Fruit fly (Drosophila melanogaster) whole organism, embryonic: Measurements from ENCODE around the gene Vm26Ab.

Experiments used
- B-H1 ChIP-seq: fragments of 200-800 bp; sonication (Bioruptor generic); IDR thresholded peaks from 3 replicates; pipeline ENCODE4 v1.3.6; 2022; ENCODE audit warnings: missing biosample characterization, missing genetic modification characterization
- Bdp1 ChIP-seq: fragments of 200-800 bp; sonication (Bioruptor generic); optimal IDR thresholded peaks from 3 replicates; lab custom pipeline; 2016; ENCODE audit warnings: missing biosample characterization, missing genetic modification characterization
- C15 ChIP-seq: fragments of 200-800 bp; sonication (Bioruptor generic); IDR thresholded peaks from 3 replicates; pipeline ENCODE4 v1.3.6; 2022; ENCODE audit warnings: missing biosample characterization, missing genetic modification characterization
- CG10321 ChIP-seq: fragments of 200-800 bp; sonication (Bioruptor generic); IDR thresholded peaks from 2 replicates; pipeline ENCODE4 v1.3.6; 2022; ENCODE audit warnings: missing biosample characterization, missing genetic modification characterization
- CG10959 ChIP-seq: fragments of 200-800 bp; sonication (Bioruptor generic); IDR thresholded peaks from 2 replicates; pipeline ENCODE4 v1.3.6; 2022; ENCODE audit warnings: missing biosample characterization, missing genetic modification characterization
- CG11456 ChIP-seq: fragments of 200-800 bp; sonication (Bioruptor generic); IDR thresholded peaks from 3 replicates; pipeline ENCODE4 v1.3.6; 2022; ENCODE audit warnings: missing biosample characterization, missing genetic modification characterization
- CG12071 ChIP-seq: fragments of 200-800 bp; sonication (Bioruptor generic); optimal IDR thresholded peaks from 3 replicates; lab custom pipeline; 2018; ENCODE audit warnings: missing biosample characterization, mild to moderate bottlenecking, missing genetic modification characterization
- CG12942 ChIP-seq: fragments of 200-800 bp; sonication (Bioruptor generic); optimal IDR thresholded peaks from 3 replicates; lab custom pipeline; 2016; ENCODE audit warnings: missing biosample characterization, missing genetic modification characterization
- CG15696 ChIP-seq: fragments of 200-800 bp; sonication (Bioruptor generic); optimal IDR thresholded peaks from 2 replicates; lab custom pipeline; 2019; ENCODE audit warnings: missing biosample characterization, mild to moderate bottlenecking, missing genetic modification characterization, moderate library complexity
- CG17361 ChIP-seq: fragments of 200-800 bp; sonication (Bioruptor generic); IDR thresholded peaks from 3 replicates; pipeline ENCODE4 v1.3.6; 2022; ENCODE audit warnings: missing biosample characterization, missing genetic modification characterization
- CG2875 ChIP-seq: fragments of 200-800 bp; sonication (Bioruptor generic); optimal IDR thresholded peaks from 2 replicates; lab custom pipeline; 2017; ENCODE audit warnings: missing biosample characterization, mild to moderate bottlenecking, missing genetic modification characterization, missing genetic modification reagents
- CG33213 ChIP-seq: fragments of 200-800 bp; sonication (Bioruptor generic); optimal IDR thresholded peaks from 3 replicates; lab custom pipeline; 2016; ENCODE audit warnings: missing biosample characterization, missing genetic modification characterization
- CG34422 ChIP-seq: fragments of 200-800 bp; sonication (Bioruptor generic); IDR thresholded peaks from 3 replicates; pipeline ENCODE4 v1.3.6; 2022; ENCODE audit warnings: missing biosample characterization, missing genetic modification characterization
- CG4424 ChIP-seq: fragments of 200-800 bp; sonication (Bioruptor generic); optimal IDR thresholded peaks from 3 replicates; lab custom pipeline; 2016; ENCODE audit warnings: missing biosample characterization, missing genetic modification characterization
- CG6654 ChIP-seq: fragments of 200-800 bp; sonication (Bioruptor generic); optimal IDR thresholded peaks from 2 replicates; lab custom pipeline; 2017; ENCODE audit warnings: missing biosample characterization, mild to moderate bottlenecking, missing genetic modification characterization
- CG7963 ChIP-seq: fragments of 200-800 bp; sonication (Bioruptor generic); IDR thresholded peaks from 3 replicates; pipeline ENCODE4 v1.3.6; 2022; ENCODE audit warnings: missing biosample characterization, missing genetic modification characterization; ENCODE audit not compliant: partially characterized antibody
- D ChIP-seq, 2 experiments: fragments of 200-800 bp in 1 of 2; fragments of >200 bp in 1 of 2; sonication (Bioruptor generic) in 1 of 2; optimal IDR thresholded peaks; 2 replicates in 1 of 2; 3 replicates in 1 of 2; lab custom pipeline; 2017; ENCODE audit warnings: mild to moderate bottlenecking in 1 of 2, missing biosample characterization in 1 of 2, missing genetic modification characterization in 1 of 2, missing genetic modification reagents in 1 of 2
- Doc3 ChIP-seq: fragments of 200-800 bp; sonication (Bioruptor generic); IDR thresholded peaks from 3 replicates; pipeline ENCODE4 v1.3.6; 2022; ENCODE audit warnings: missing biosample characterization, missing genetic modification characterization; ENCODE audit not compliant: partially characterized antibody
- Ets97D ChIP-seq: fragments of 200-800 bp; sonication (Bioruptor generic); optimal IDR thresholded peaks from 3 replicates; lab custom pipeline; 2016; ENCODE audit warnings: missing biosample characterization, missing genetic modification characterization
- HHEX ChIP-seq: fragments of 200-800 bp; sonication (Bioruptor generic); optimal IDR thresholded peaks from 3 replicates; lab custom pipeline; 2017; ENCODE audit warnings: missing biosample characterization, mild to moderate bottlenecking, missing genetic modification characterization, missing genetic modification reagents
- Hey ChIP-seq: fragments of 200-800 bp; sonication (Bioruptor generic); optimal IDR thresholded peaks from 3 replicates; lab custom pipeline; 2018; ENCODE audit warnings: missing biosample characterization, mild to moderate bottlenecking, missing genetic modification characterization
- Hr78 ChIP-seq, 2 experiments: fragments of 200-800 bp in 1 of 2; fragments of >200 bp in 1 of 2; sonication (Bioruptor generic) in 1 of 2; optimal IDR thresholded peaks; 2 replicates each; lab custom pipeline; 2017 to 2019; ENCODE audit warnings: missing biosample characterization in 2 of 2, missing genetic modification characterization in 2 of 2, mild to moderate bottlenecking in 1 of 2, moderate library complexity in 1 of 2
- Mrtf ChIP-seq: fragments of 200-800 bp; sonication (Bioruptor generic); IDR thresholded peaks from 3 replicates; pipeline ENCODE4 v1.3.6; 2022; ENCODE audit warnings: missing biosample characterization, missing genetic modification characterization
- Nf-YA ChIP-seq: fragments of 200-800 bp; sonication (Bioruptor generic); IDR thresholded peaks from 2 replicates; pipeline ENCODE4 v1.3.6; 2022; ENCODE audit warnings: missing biosample characterization, missing genetic modification characterization
- Nf-YB ChIP-seq: fragments of 200-800 bp; sonication (Bioruptor generic); optimal IDR thresholded peaks from 3 replicates; lab custom pipeline; 2019; ENCODE audit warnings: missing biosample characterization, mild to moderate bottlenecking, missing genetic modification characterization, moderate library complexity
- Nf-YC ChIP-seq: fragments of 200-800 bp; optimal IDR thresholded peaks from 3 replicates; lab custom pipeline; 2019; ENCODE audit warnings: missing biosample characterization, mild to moderate bottlenecking, missing genetic modification characterization, moderate library complexity
- Sin3A ChIP-seq: fragments of >200 bp; optimal IDR thresholded peaks from 2 replicates; lab custom pipeline; 2018
- Usf ChIP-seq: fragments of 200-800 bp; sonication (Bioruptor generic); optimal IDR thresholded peaks from 2 replicates; lab custom pipeline; 2017; ENCODE audit warnings: missing genotype, missing biosample characterization, missing genetic modification characterization
- ato ChIP-seq: fragments of 200-800 bp; sonication (Bioruptor generic); IDR thresholded peaks from 2 replicates; pipeline ENCODE4 v1.3.6; 2022; ENCODE audit warnings: missing biosample characterization, missing genetic modification characterization; ENCODE audit not compliant: partially characterized antibody
- dimm ChIP-seq: fragments of 200-800 bp; sonication (Bioruptor generic); IDR thresholded peaks from 2 replicates; pipeline ENCODE4 v1.3.6; 2022; ENCODE audit warnings: missing biosample characterization, missing genetic modification characterization
- dysf ChIP-seq: fragments of 200-800 bp; sonication (Bioruptor generic); IDR thresholded peaks from 3 replicates; pipeline ENCODE4 v1.3.6; 2022; ENCODE audit warnings: missing biosample characterization, missing genetic modification characterization
- ems ChIP-seq: fragments of 200-800 bp; sonication (Bioruptor generic); optimal IDR thresholded peaks from 3 replicates; lab custom pipeline; 2016; ENCODE audit warnings: missing biosample characterization, missing genetic modification characterization
- eve ChIP-seq, 2 experiments: fragments of >200 bp; optimal IDR thresholded peaks; 2 replicates each; lab custom pipeline; 2017; ENCODE audit warnings: missing biosample characterization in 2 of 2, missing genetic modification characterization in 2 of 2
- fd102C ChIP-seq: fragments of 200-800 bp; sonication (Bioruptor generic); optimal IDR thresholded peaks from 2 replicates; lab custom pipeline; 2018; ENCODE audit warnings: missing biosample characterization, mild to moderate bottlenecking, missing genetic modification characterization, moderate library complexity
- fd96Cb ChIP-seq: fragments of 200-800 bp; sonication (Bioruptor generic); optimal IDR thresholded peaks from 2 replicates; lab custom pipeline; 2018; ENCODE audit warnings: missing biosample characterization, mild to moderate bottlenecking, missing genetic modification characterization, moderate library complexity
- lmd ChIP-seq: fragments of 200-800 bp; sonication (Bioruptor generic); IDR thresholded peaks from 2 replicates; pipeline ENCODE4 v1.3.6; 2022; ENCODE audit warnings: missing biosample characterization, missing genetic modification characterization
- mam ChIP-seq: fragments of 200-800 bp; sonication (Bioruptor generic); optimal IDR thresholded peaks from 3 replicates; lab custom pipeline; 2016; ENCODE audit warnings: missing biosample characterization, missing genetic modification characterization
- mld ChIP-seq: fragments of 200-800 bp; sonication (Bioruptor generic); IDR thresholded peaks from 3 replicates; pipeline ENCODE4 v1.3.6; 2022; ENCODE audit warnings: missing biosample characterization, missing genetic modification characterization; ENCODE audit not compliant: partially characterized antibody
- nerfin-2 ChIP-seq: fragments of 200-800 bp; sonication (Bioruptor generic); IDR thresholded peaks from 2 replicates; pipeline ENCODE4 v1.3.6; 2022; ENCODE audit warnings: missing biosample characterization, missing genetic modification characterization; ENCODE audit not compliant: partially characterized antibody
- onecut ChIP-seq: fragments of 200-800 bp; sonication (Bioruptor generic); IDR thresholded peaks from 2 replicates; pipeline ENCODE4 v1.3.6; 2022; ENCODE audit warnings: missing biosample characterization, missing genetic modification characterization
- peb ChIP-seq: fragments of 200-800 bp; sonication (Bioruptor generic); IDR thresholded peaks from 2 replicates; pipeline ENCODE4 v1.3.6; 2022; ENCODE audit warnings: missing biosample characterization, missing genetic modification characterization
- pfk ChIP-seq: fragments of 200-800 bp; sonication (Bioruptor generic); optimal IDR thresholded peaks from 2 replicates; lab custom pipeline; 2018; ENCODE audit warnings: missing biosample characterization, mild to moderate bottlenecking, missing genetic modification characterization, moderate library complexity
- pzg ChIP-seq: fragments of 200-800 bp; sonication (Bioruptor generic); optimal IDR thresholded peaks from 3 replicates; lab custom pipeline; 2018; ENCODE audit warnings: missing biosample characterization, mild to moderate bottlenecking, missing genetic modification characterization, moderate library complexity
- vnd ChIP-seq: fragments of 200-800 bp; sonication (Bioruptor generic); IDR thresholded peaks from 3 replicates; pipeline ENCODE4 v1.3.6; 2022; ENCODE audit warnings: missing biosample characterization, missing genetic modification characterization; ENCODE audit not compliant: partially characterized antibody
- wek ChIP-seq: fragments of 200-800 bp; sonication (Bioruptor generic); optimal IDR thresholded peaks from 3 replicates; lab custom pipeline; 2018; ENCODE audit warnings: missing biosample characterization, mild to moderate bottlenecking, missing genetic modification characterization, moderate library complexity

Gene Vm26Ab

DNA sequence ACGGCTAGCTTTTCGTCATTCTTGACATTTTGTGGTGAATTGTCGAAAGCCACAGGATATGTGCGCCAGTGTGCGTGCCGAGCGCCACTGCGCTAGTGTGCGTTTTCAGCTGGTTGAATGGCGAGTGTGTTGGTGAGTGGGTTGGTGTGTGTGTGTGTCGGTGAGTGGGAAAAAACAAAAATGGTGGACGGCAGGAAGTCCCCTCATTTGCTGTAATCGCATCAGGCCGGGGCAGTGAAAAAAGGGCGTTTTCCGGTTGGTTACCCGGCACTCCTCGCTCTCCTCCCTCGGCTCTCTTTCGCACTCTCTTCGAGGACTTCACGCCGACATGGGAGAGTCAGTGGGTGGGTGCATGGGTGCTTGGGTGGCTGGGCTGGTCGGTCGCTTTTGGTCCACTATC lies 31.6 kb upstream of the Vm26Ab start (continued):
- TF ChIP-seq Usf (GFP tag; lab: Kevin White, UChicago) (no peak), CG10959 (GFP tag; lab: Robert Waterston, UW) (no peak), ato (GFP tag; lab: Robert Waterston, UW) (no peak), Nf-YC (peak; percentile 97), CG4424 (GFP tag; lab: Kevin White, UChicago) (no peak), Nf-YB (GFP tag; lab: Kevin White, UChicago) (peak; percentile 96), pzg (GFP tag; lab: Kevin White, UChicago) (no peak), HHEX (GFP tag; lab: Kevin White, UChicago) (no peak), nerfin-2 (GFP tag; lab: Robert Waterston, UW) (no peak), CG2875 (GFP tag; lab: Kevin White, UChicago) (no peak), CG12071 (GFP tag; lab: Kevin White, UChicago) (no peak), Doc3 (GFP tag; lab: Robert Waterston, UW) (no peak), fd96Cb (tag; lab: Kevin White, UChicago) (no peak), CG11456 (no peak), CG12942 (no peak), lmd (no peak), CG6654 (no peak), Hr78 (GFP tag; optimal IDR thresholded peaks at IDR 0.05; lab: Kevin White, UChicago) (no peak), CG33213 (no peak), wek (GFP tag; lab: Kevin White, UChicago) (no peak), peb (GFP tag; lab: Robert Waterston, UW) (no peak), CG34422 (no peak), ems (GFP tag; lab: Kevin White, UChicago) (no peak)

- no peak for TF ChIP-seq onecut
- TF ChIP-seq vnd (GFP tag; lab: Robert Waterston, UW), result 0 out of 3 replicates have a peak, but pooled peaks have one; percentile 11
- 0 out of 3 replicates have a peak, but pooled peaks have one; percentile 11 for TF ChIP-seq dysf (GFP tag; lab: Robert Waterston, UW)
Measured at dm6 chr2L:5925637-5926036, 31.2 kb upstream of the Vm26Ab start, which contains the start of gene dsf. Gene dsf (plus strand): TSS chr2L:5925937.

DNA sequence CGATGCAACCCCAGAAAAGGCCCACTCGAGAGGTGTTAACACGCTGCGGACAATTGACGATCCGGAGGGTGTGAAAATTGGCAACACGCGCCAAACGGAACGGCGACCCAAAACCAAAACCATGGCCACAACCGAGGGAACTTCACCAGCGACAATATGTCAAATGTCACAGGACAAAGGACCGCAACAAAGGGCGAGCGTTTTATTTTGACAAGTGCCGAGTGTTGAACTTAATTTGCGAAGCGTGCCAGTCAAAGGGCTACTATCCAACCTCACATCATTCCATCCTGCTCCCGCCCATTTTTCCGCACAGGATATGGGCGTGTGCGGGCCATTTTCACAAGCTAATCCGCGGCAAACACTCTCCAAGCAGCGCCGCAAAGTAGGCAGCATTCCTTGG lies 29.4 kb upstream of the Vm26Ab start:
- no peak for TF ChIP-seq CG7963 (GFP tag; lab: Robert Waterston, UW)
- TF ChIP-seq fd102C (GFP tag; lab: Kevin White, UChicago), result no peak
- TF ChIP-seq D (optimal IDR thresholded peaks at IDR 0.05; lab: Kevin White, UChicago), result no peak
- peak; percentile 60 for TF ChIP-seq D (GFP tag; optimal IDR thresholded peaks at IDR 0.05; lab: Kevin White, UChicago)
- 0 out of 3 replicates have a peak, but pooled peaks have one; percentile 5 for TF ChIP-seq dysf (GFP tag; lab: Robert Waterston, UW)
- TF ChIP-seq Hey (tag; lab: Kevin White, UChicago), result peak; percentile 81
- TF ChIP-seq B-H1 (GFP tag; lab: Robert Waterston, UW), result no peak
- peak; percentile 14; the same call in 1 of the 3 replicates for TF ChIP-seq Mrtf (GFP tag; lab: Robert Waterston, UW)

- TF ChIP-seq mld (GFP tag; lab: Robert Waterston, UW) (no peak), dimm (GFP tag; lab: Robert Waterston, UW) (no peak), CG33213 (peak; percentile 81), CG10321 (GFP tag; lab: Robert Waterston, UW) (no peak), Nf-YA (GFP tag; lab: Robert Waterston, UW) (peak; percentile 36), eve (GFP tag; optimal IDR thresholded peaks at IDR 0.05; lab: Kevin White, UChicago) (no peak), mam (peak; percentile 93), CG15696 (tag; lab: Kevin White, UChicago) (peak; percentile 46), C15 (no peak), pfk (GFP tag; lab: Kevin White, UChicago) (peak; percentile 7), Ets97D (GFP tag; lab: Kevin White, UChicago) (peak; percentile 85), CG17361 (GFP tag; lab: Robert Waterston, UW) (peak; percentile 74; the same call in 2 of the 3 replicates), Sin3A (lab: Kevin White, UChicago) (peak; percentile 58), Bdp1 (peak; percentile 67)
Measured at dm6 chr2L:5943229-5944078, 13.3 kb upstream of the Vm26Ab start, which contains the start of the genes Sfp26Ad and Gpdh1. Gene Sfp26Ad (minus strand): TSS chr2L:5943304. Gene Gpdh1 (plus strand): TSS chr2L:5943643.
